Worm (Caenorhabditis elegans) whole organism, midembryonic: Measurements from ENCODE around the gene rpl-25.1.
A peak's percentile ranks its signal among the peaks of the same experiment; 100 is the strongest.

Experiments used
- T22C8.4 ChIP-seq: fragments of 200-800 bp; sonication (Bioruptor generic); IDR thresholded peaks from 2 replicates; pipeline ENCODE4 v1.3.6; 2022; ENCODE audit warnings: missing genetic modification characterization, missing compliant biosample characterization
- cog-1 ChIP-seq: sonication (generic microtip); optimal IDR thresholded peaks from 2 replicates; lab custom pipeline; 2016; ENCODE audit warnings: missing genetic modification characterization, missing compliant biosample characterization
- flt-1 ChIP-seq: fragments of 200-800 bp; sonication (Bioruptor generic); IDR thresholded peaks from 2 replicates; pipeline ENCODE4 v1.3.6; 2022; ENCODE audit warnings: missing genetic modification characterization, missing compliant biosample characterization
- klf-2 ChIP-seq: fragments of 200-800 bp; sonication (Bioruptor generic); conservative IDR thresholded peaks from 2 replicates; pipeline ENCODE4 v1.3.6; 2022; ENCODE audit warnings: missing genetic modification reagents, missing genetic modification characterization, missing compliant biosample characterization
- med-1 ChIP-seq: sonication (generic microtip); optimal IDR thresholded peaks from 2 replicates; lab custom pipeline; 2017; ENCODE audit warnings: missing genetic modification characterization, mild to moderate bottlenecking, missing compliant biosample characterization, antibody characterized with exemption, missing genetic modification reagents; ENCODE audit not compliant: insufficient read depth
- ref-1 ChIP-seq: fragments of 200-800 bp; sonication (Bioruptor generic); conservative IDR thresholded peaks from 2 replicates; pipeline ENCODE4 v1.3.6; 2022; ENCODE audit warnings: missing genetic modification reagents, missing genetic modification characterization, missing compliant biosample characterization
- tab-1 ChIP-seq: fragments of 200-800 bp; sonication (Bioruptor generic); IDR thresholded peaks from 2 replicates; pipeline ENCODE4 v1.3.6; 2022; ENCODE audit warnings: missing genetic modification characterization, missing compliant biosample characterization
- ztf-23 ChIP-seq: fragments of 200-800 bp; sonication (Bioruptor generic); IDR thresholded peaks from 2 replicates; pipeline ENCODE4 v1.3.6; 2022; ENCODE audit warnings: missing genetic modification reagents, missing genetic modification characterization, missing compliant biosample characterization
- ztf-29 ChIP-seq: fragments of 200-800 bp; sonication (Bioruptor generic); IDR thresholded peaks from 2 replicates; pipeline ENCODE4 v1.3.6; 2022; ENCODE audit warnings: missing genetic modification reagents, missing genetic modification characterization, missing compliant biosample characterization

Gene rpl-25.1

DNA sequence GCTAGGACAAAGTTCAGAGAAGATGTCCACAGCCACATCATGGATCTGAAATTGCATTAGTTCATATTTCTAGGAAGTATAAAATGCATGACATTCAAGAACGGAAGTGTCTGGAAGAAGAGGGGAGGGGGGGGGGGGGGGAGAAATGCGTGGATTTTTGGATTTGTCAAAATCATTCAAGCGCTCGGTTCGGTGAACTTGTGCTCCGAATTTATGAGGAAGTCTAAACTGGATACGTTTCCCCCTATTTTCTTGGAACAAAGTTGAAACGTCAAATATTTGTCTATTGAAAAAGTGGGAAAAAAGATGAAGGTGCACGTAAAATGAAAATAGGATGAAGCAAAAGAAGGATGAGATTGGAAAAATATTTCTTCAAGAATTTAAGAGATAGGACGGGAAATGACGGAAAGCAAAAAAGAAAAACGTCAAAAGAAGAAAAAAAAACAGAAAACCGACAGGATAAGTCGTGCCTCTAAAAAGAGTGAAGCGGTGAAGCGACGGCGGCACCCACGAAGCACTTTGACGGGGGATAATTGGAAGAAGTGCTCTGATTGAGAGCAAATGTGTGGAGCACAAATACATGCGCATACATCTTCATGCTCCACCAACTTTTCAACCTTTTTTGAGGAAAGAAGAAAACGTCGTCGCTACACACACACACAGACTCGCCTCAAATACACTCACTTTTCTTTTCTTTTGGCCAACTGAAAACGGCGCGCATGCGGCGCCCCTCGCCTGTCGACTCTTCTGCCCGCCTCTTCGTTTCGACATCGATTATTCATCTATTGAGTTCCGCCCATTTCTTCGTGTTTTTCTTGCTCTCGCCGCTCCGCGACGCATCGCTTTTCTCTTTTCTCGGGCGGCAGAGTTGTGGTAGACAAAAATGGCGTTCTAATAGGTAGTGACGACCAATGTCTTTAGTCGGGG lies 5.9 kb downstream of the rpl-25.1 start, which contains the start of gene F55D10.4:
TSS of gene F55D10.4 (minus strand) at position 51 of the 927 bp plus-strand sequence.
- no peak for TF ChIP-seq flt-1
- no peak for TF ChIP-seq tab-1 (GFP tag; lab: Robert Waterston, UW)
- TF ChIP-seq ref-1 (GFP tag; lab: Robert Waterston, UW) = no peak
- TF ChIP-seq klf-2 (GFP tag; lab: Robert Waterston, UW) = no peak
- TF ChIP-seq ztf-23 (GFP tag; lab: Robert Waterston, UW) = no peak
- no peak for TF ChIP-seq cog-1 (tag; lab: Kevin White, UChicago)
- TF ChIP-seq ztf-29 (GFP tag; lab: Robert Waterston, UW) = no peak
- no peak for TF ChIP-seq med-1
- no peak for TF ChIP-seq T22C8.4

DNA sequence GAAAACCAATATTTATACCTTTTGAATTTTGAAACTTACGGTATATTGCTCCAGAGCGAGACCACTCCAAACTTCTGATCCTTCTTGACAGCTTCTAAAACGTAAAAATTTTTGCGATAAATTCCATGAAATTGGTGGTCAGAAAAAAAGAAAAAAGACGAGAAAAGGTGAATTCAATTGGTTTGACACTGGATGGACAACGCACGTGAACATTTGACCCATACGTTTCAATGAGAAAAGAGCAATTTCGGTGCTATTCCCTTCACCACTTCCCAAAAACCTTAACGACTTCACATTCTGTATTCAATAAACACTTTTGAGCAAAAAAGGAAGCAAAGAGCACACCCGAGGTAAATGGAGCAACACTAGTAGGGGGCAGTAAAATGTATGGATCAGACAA lies 12.4 kb downstream of the rpl-25.1 start, which contains the start of gene acc-3:
TSS of gene acc-3 (minus strand) at position 101 of the 400 bp plus-strand sequence.
- TF ChIP-seq T22C8.4 = no peak
- TF ChIP-seq flt-1 = no peak
- TF ChIP-seq ztf-29 (GFP tag; lab: Robert Waterston, UW) = no peak
- TF ChIP-seq cog-1 (tag; lab: Kevin White, UChicago) = no peak
- no peak for TF ChIP-seq tab-1 (GFP tag; lab: Robert Waterston, UW)
- TF ChIP-seq klf-2 (GFP tag; lab: Robert Waterston, UW) = no peak
- no peak for TF ChIP-seq ztf-23 (GFP tag; lab: Robert Waterston, UW)
- TF ChIP-seq med-1 = no peak
- TF ChIP-seq ref-1 (GFP tag; lab: Robert Waterston, UW) = no peak

DNA sequence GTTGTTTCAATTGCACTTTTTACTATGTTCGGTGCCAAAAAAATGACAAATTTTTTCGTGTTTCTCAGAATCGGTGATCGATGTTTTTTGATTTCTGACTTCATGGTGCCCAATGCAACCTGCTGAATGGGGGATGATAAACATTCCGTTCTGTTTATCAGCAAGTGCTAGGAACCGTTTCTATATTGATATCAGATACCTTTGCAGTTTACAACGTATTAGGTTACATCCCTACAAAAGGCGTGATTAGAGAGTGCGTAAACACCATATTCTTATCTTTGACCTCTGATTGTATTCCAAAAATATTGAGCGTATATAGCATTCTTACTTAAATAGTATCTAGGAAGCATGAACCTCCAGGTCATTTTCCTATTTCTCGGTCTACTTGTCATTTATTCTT lies 17.8 kb downstream of the rpl-25.1 start, which contains the start of gene aman-1:
TSS of gene aman-1 (plus strand) at position 344 of the 400 bp plus-strand sequence.
- TF ChIP-seq cog-1 (tag; lab: Kevin White, UChicago) = no peak
- no peak for TF ChIP-seq ztf-23 (GFP tag; lab: Robert Waterston, UW)
- TF ChIP-seq T22C8.4 = no peak
- no peak for TF ChIP-seq tab-1 (GFP tag; lab: Robert Waterston, UW)

DNA sequence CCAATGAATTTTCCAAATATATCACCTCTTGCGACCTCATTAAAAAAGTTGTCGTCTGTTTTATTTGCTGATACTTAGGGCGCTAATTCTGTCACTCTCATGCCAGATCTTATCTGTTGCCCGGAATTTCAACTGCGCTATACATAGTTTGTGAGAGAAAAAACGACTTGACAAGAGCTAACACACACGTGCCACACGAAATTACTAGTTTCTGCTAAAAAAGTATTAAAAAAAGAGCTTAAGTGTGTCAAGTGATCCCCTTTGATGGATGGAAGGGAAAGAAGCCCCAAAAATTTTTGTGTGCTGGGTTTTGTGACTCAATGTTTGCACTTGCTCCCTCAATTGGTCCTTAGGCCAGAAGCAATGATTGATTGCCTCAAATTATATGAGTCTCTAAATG lies 25.7 kb downstream of the rpl-25.1 start:
- TF ChIP-seq flt-1 = no peak
- no peak for TF ChIP-seq med-1
- TF ChIP-seq T22C8.4 = no peak
- no peak for TF ChIP-seq ztf-29 (GFP tag; lab: Robert Waterston, UW)
- TF ChIP-seq ref-1 (GFP tag; lab: Robert Waterston, UW) = no peak
- TF ChIP-seq klf-2 (GFP tag; lab: Robert Waterston, UW) = no peak
- no peak for TF ChIP-seq cog-1 (tag; lab: Kevin White, UChicago)
- no peak for TF ChIP-seq tab-1 (GFP tag; lab: Robert Waterston, UW)
- no peak for TF ChIP-seq ztf-23 (GFP tag; lab: Robert Waterston, UW)

DNA sequence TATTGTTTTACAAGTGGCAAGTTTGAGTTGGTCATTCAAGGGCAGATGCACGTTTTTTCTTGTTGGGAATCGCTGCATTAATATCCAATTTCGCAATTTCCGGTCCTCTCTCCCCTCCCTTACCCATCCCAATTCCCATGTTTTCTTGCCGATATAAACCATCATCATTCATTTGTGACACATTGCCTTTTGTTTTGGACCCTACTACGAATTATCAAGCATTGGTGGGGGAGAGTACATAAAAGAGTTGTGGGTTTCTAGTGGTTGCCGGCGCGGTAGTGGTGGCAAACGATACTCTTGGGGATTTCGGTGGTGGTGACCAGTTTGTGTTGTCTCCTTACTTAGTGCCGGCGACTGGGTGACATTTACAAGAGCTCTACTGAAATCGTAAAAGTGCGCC lies 27.3 kb downstream of the rpl-25.1 start:
- TF ChIP-seq flt-1 (0 out of 2 replicates have a peak, but pooled peaks have one; percentile 27), klf-2 (GFP tag; lab: Robert Waterston, UW) (no peak), med-1 (no peak)

DNA sequence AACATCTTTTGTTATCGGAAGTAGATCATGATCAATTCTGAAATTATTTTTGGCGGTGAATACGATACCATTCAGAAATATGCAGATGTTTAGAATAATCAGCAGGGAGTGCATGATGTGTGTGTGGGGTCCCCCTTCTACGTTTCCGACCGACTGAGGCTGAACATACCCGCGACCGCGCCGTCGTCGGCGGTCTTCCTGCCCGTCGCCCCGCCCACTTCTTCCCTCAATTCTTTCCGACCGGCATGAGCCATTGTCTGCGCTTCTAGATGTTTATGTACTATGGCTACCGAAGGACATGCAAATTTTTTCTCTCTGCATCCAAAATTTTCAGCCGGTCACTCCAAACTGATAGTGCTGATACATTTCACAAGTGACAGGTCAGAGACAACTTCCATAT lies 29.1 kb downstream of the rpl-25.1 start:
- TF ChIP-seq cog-1 (tag; lab: Kevin White, UChicago) (no peak), ref-1 (GFP tag; lab: Robert Waterston, UW) (no peak), med-1 (no peak), tab-1 (GFP tag; lab: Robert Waterston, UW) (no peak), flt-1 (no peak), ztf-23 (GFP tag; lab: Robert Waterston, UW) (no peak), ztf-29 (GFP tag; lab: Robert Waterston, UW) (no peak), klf-2 (GFP tag; lab: Robert Waterston, UW) (no peak), T22C8.4 (no peak)

DNA sequence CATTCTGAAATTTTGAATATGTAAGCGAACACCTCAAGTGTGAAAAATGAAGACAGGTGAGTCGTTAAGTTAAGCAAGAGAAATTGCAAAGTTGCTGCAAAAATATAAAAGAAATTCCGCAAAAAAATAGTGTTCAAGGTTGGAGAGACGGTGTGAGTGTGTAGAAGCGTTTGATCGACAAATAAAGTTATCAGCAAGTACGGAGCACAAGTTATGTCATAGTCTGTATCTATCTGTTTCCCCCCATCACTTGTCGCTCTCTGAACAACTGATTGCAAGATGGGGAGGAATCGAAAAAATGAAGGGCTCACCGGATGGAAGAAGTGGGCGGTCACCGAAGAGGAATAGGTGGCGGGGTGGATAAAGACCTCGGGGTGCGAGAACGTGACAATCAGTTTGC lies 34.1 kb downstream of the rpl-25.1 start, which contains the start of gene lon-2:
TSS of gene lon-2 (minus strand) at position 4 of the 400 bp plus-strand sequence.
- no peak for TF ChIP-seq cog-1 (tag; lab: Kevin White, UChicago)
- TF ChIP-seq ztf-23 (GFP tag; lab: Robert Waterston, UW) = no peak
- TF ChIP-seq ref-1 (GFP tag; lab: Robert Waterston, UW) = no peak
- no peak for TF ChIP-seq klf-2 (GFP tag; lab: Robert Waterston, UW)
- TF ChIP-seq flt-1 = no peak
- no peak for TF ChIP-seq T22C8.4
- TF ChIP-seq tab-1 (GFP tag; lab: Robert Waterston, UW) = no peak
- no peak for TF ChIP-seq ztf-29 (GFP tag; lab: Robert Waterston, UW)
- no peak for TF ChIP-seq med-1

DNA sequence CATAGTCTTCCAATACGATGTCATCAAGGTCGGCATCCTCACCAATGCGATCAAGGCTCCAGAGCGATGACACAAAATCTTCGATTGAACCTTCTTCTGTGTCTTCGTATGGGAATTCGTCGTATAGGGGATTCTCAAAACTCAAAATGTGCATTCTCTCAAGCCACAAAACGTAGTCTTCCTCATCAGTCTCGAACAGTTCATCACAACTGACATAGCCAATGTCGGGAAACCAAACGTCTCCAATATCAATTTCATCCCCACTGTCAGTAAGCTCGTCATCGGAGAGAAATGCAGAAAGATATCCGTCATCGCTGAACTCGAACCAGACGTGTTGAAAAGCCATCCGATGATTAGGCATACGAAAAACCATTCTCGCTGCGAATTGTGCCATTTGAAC lies 39.7 kb downstream of the rpl-25.1 start, which contains the start of gene C39E6.2:
TSS of gene C39E6.2 (minus strand) at position 394 of the 400 bp plus-strand sequence.
- TF ChIP-seq med-1 = no peak
- TF ChIP-seq cog-1 (tag; lab: Kevin White, UChicago) = no peak
- TF ChIP-seq klf-2 (GFP tag; lab: Robert Waterston, UW) = no peak
- no peak for TF ChIP-seq tab-1 (GFP tag; lab: Robert Waterston, UW)
- TF ChIP-seq ztf-29 (GFP tag; lab: Robert Waterston, UW) = no peak
- TF ChIP-seq T22C8.4 = no peak
- no peak for TF ChIP-seq ref-1 (GFP tag; lab: Robert Waterston, UW)
- TF ChIP-seq ztf-23 (GFP tag; lab: Robert Waterston, UW) = no peak
- TF ChIP-seq flt-1 = no peak

DNA sequence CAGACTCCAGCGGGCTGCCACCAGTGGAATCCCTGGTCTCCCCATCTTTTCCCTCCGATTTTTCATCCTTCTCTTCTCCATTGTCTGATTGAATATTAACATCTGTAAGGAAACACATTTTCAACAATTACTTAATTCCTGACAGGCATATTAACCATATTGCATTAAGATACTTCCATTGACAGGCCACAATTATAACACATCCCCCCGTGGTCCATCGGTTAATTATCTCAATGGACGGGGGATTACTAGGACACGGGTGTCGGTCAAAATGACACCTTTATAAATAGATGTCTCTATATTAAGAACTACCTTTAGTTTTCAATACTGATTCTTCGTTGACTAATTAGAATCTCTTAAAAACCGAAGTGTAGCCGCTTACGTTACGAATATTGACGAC lies 44.7 kb downstream of the rpl-25.1 start:
- TF ChIP-seq cog-1 (tag; lab: Kevin White, UChicago) (no peak), ztf-29 (GFP tag; lab: Robert Waterston, UW) (no peak), tab-1 (GFP tag; lab: Robert Waterston, UW) (no peak), flt-1 (no peak), ztf-23 (GFP tag; lab: Robert Waterston, UW) (no peak), T22C8.4 (no peak), ref-1 (GFP tag; lab: Robert Waterston, UW) (no peak), klf-2 (GFP tag; lab: Robert Waterston, UW) (no peak)
